Worm (Caenorhabditis elegans): Measurements from ENCODE around the gene rabr-3.
A peak's percentile ranks its signal among the peaks of the same experiment; 100 is the strongest.

Gene rabr-3

DNA sequence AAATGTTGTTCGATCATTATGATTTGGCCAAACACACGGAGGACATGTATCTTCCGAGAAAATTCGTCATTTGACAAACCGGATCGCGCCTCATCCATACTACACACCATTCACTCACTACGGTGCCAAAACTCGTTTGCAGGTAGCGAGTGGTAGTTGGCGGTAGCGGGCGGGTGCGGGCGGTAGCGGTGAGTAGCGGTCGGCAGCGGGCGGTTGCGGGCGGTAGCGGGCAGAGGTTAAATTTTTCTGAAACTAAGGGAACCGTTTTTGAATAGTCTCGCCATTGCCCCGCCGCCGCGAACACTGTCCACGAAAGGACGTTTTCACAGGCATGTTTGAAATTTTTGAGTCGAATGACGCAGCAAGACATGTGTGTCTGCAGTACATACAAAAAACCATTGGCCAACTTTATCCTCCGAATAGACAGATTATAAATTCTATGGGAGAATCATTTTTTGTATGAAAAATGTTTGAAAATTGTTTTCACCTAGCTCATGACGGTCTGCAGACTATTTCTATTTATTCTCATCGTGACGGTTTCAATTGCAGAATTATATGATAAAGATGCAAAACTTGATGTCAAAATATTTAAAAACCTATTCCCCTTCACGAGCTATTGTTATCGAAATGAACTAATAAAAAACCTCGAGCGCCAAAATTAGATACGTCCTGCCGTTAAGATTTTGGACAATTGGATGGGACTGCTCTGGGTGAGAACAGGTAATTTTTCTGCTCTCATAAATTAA lies 15.0 kb downstream of the rabr-3 start, which contains the start of gene F11A5.16:
Gene F11A5.16, plus strand, starts transcription at position 696 of the 746 bp plus-strand sequence.
- TF ChIP-seq nhr-12 (tag; optimal IDR thresholded peaks at IDR 0.05): no peak
- TF ChIP-seq unc-62 (GFP tag; optimal IDR thresholded peaks at IDR 0.05): no peak
- no peak for TF ChIP-seq egl-27 (tag; optimal IDR thresholded peaks at IDR 0.05)
- TF ChIP-seq nhr-25 (tag; optimal IDR thresholded peaks at IDR 0.05): no peak
- no peak for TF ChIP-seq nhr-237 (tag; optimal IDR thresholded peaks at IDR 0.05)
- no peak for TF ChIP-seq lsy-12 (tag; optimal IDR thresholded peaks at IDR 0.05)
- no peak for TF ChIP-seq pqm-1 (tag; optimal IDR thresholded peaks at IDR 0.05)
- no peak for TF ChIP-seq sea-2 (GFP tag; optimal IDR thresholded peaks at IDR 0.05)
- TF ChIP-seq skn-1 (tag; optimal IDR thresholded peaks at IDR 0.05): no peak
- TF ChIP-seq unc-39 (tag; optimal IDR thresholded peaks at IDR 0.05): no peak
- TF ChIP-seq ceh-16 (tag; optimal IDR thresholded peaks at IDR 0.05): no peak
- no peak for TF ChIP-seq pha-4 (tag; optimal IDR thresholded peaks at IDR 0.05)
- TF ChIP-seq lin-15B (tag; optimal IDR thresholded peaks at IDR 0.05): no peak
- no peak for TF ChIP-seq mdl-1 (tag; optimal IDR thresholded peaks at IDR 0.05)
- TF ChIP-seq tbx-2 (tag; optimal IDR thresholded peaks at IDR 0.05): no peak
- TF ChIP-seq jun-1 (tag; optimal IDR thresholded peaks at IDR 0.05): no peak

DNA sequence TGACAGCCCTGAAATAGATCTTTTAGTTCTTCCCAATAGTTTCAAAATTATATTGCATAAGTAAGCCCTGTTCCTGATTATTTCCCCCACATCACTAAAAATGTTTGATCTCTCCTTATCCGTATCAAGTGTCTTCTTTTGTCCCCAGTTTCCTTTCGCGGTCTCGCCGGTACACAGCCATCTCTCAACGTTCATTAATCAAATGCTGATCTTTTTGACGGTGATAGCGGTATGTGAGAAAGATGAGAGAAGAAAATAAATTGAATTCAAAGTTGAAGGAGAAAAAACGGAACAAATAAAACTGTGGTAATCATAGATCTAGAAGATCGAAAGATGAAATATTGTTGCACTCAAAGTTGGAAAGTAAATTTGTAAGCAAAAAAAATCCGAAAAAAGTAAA lies 16.2 kb downstream of the rabr-3 start:
- TF ChIP-seq nhr-12 (tag; optimal IDR thresholded peaks at IDR 0.05): no peak
- peak; percentile 26 for TF ChIP-seq nhr-43 (tag; optimal IDR thresholded peaks at IDR 0.05; ENCODE audit: poor library complexity, severe bottlenecking)
- TF ChIP-seq ama-1 (optimal IDR thresholded peaks at IDR 0.05): no peak
- no peak for TF ChIP-seq pha-4 (tag; optimal IDR thresholded peaks at IDR 0.05)
- no peak for TF ChIP-seq nhr-25 (tag; optimal IDR thresholded peaks at IDR 0.05)
- TF ChIP-seq egl-27 (tag; optimal IDR thresholded peaks at IDR 0.05): no peak

DNA sequence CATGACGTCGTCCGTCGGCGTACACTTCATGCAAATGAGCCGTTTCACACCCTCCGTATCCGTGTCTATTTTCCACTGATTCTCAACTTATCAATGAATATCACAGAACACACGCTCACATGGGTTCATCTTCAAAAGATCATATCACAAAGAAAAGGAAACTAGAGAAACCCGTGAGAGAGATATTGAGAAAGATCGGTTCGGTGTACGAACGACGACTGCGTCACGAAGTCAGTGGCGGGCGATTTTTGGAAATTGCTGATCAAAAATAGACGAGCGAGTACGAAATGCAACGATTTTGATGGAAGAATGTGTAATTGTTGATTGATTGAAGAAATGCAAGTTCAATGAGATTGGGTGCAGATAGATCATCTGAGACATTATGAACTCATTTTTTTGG lies 17.8 kb downstream of the rabr-3 start:
- no peak for TF ChIP-seq nhr-77 (tag; optimal IDR thresholded peaks at IDR 0.05)
- TF ChIP-seq nhr-23 (tag; optimal IDR thresholded peaks at IDR 0.05): peak; percentile 39
- TF ChIP-seq nhr-76 (tag; optimal IDR thresholded peaks at IDR 0.05): no peak
- TF ChIP-seq ama-1 (optimal IDR thresholded peaks at IDR 0.05): no peak
- TF ChIP-seq pha-4 (tag; optimal IDR thresholded peaks at IDR 0.05): no peak
- TF ChIP-seq skn-1 (tag; optimal IDR thresholded peaks at IDR 0.05): no peak
- no peak for TF ChIP-seq fkh-10 (GFP tag; optimal IDR thresholded peaks at IDR 0.05)
- no peak for TF ChIP-seq nhr-237 (tag; optimal IDR thresholded peaks at IDR 0.05)
- no peak for TF ChIP-seq elt-1 (tag; optimal IDR thresholded peaks at IDR 0.05)
- no peak for TF ChIP-seq zag-1 (tag; optimal IDR thresholded peaks at IDR 0.05)
- no peak for TF ChIP-seq hmg-11 (tag; optimal IDR thresholded peaks at IDR 0.05)
- TF ChIP-seq jun-1 (tag; optimal IDR thresholded peaks at IDR 0.05): no peak
- no peak for TF ChIP-seq lin-39 (tag; optimal IDR thresholded peaks at IDR 0.05)
- TF ChIP-seq nhr-25 (tag; optimal IDR thresholded peaks at IDR 0.05): peak; percentile 14
- no peak for TF ChIP-seq fos-1 (tag; optimal IDR thresholded peaks at IDR 0.05)
- TF ChIP-seq tbx-2 (tag; optimal IDR thresholded peaks at IDR 0.05): no peak
- no peak for TF ChIP-seq aly-2 (tag; optimal IDR thresholded peaks at IDR 0.05)
- peak; percentile 93 for TF ChIP-seq nhr-43 (tag; optimal IDR thresholded peaks at IDR 0.05; ENCODE audit: poor library complexity, severe bottlenecking)
- TF ChIP-seq elt-3 (tag; optimal IDR thresholded peaks at IDR 0.05): peak in 2 of 3 experiments; percentile 26 to 43
- TF ChIP-seq egl-27 (tag; optimal IDR thresholded peaks at IDR 0.05): no peak
- no peak for TF ChIP-seq ceh-9 (tag; optimal IDR thresholded peaks at IDR 0.05)
- TF ChIP-seq ceh-82 (tag; optimal IDR thresholded peaks at IDR 0.05): no peak
- no peak for TF ChIP-seq mml-1 (tag; optimal IDR thresholded peaks at IDR 0.05)
- TF ChIP-seq lsy-12 (tag; optimal IDR thresholded peaks at IDR 0.05): no peak
- TF ChIP-seq ztf-4 (tag; optimal IDR thresholded peaks at IDR 0.05): no peak

DNA sequence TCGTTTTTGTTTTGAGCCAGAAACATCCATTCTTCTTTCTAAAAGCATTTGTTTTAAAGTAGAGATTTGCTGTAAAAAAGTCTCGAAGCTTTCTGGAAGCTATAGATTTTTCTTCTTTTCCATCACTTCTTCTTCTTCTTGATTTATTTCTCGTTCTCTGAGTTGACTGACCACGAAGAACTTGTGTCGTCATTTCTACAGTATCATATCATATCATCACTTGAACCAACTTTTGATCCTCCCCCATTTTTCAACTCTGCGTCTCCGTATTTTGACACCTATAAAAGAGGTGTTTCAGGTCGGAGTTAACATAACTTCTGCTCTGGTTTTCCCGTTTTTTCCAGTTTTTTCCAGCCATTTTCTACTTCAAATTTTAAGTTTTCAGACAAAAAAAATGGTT lies 19.0 kb downstream of the rabr-3 start, which contains the start of gene F11A5.9:
Gene F11A5.9, plus strand, starts transcription at position 386 of the 400 bp plus-strand sequence.
- TF ChIP-seq lsy-12 (tag; optimal IDR thresholded peaks at IDR 0.05) (no peak), R02D3.7 (tag; optimal IDR thresholded peaks at IDR 0.05) (no peak), nhr-28 (tag; optimal IDR thresholded peaks at IDR 0.05) (no peak), nhr-76 (tag; optimal IDR thresholded peaks at IDR 0.05) (no peak), nfya-1 (tag; optimal IDR thresholded peaks at IDR 0.05; ENCODE audit: insufficient read depth) (no peak), nhr-11 (tag; optimal IDR thresholded peaks at IDR 0.05) (no peak), ceh-16 (tag; optimal IDR thresholded peaks at IDR 0.05) (no peak), pqm-1 (tag; optimal IDR thresholded peaks at IDR 0.05) (no peak), egl-27 (tag; optimal IDR thresholded peaks at IDR 0.05) (no peak), nhr-77 (tag; optimal IDR thresholded peaks at IDR 0.05) (no peak), eor-1 (tag; optimal IDR thresholded peaks at IDR 0.05) (no peak), fkh-2 (tag; optimal IDR thresholded peaks at IDR 0.05) (no peak)

Data from whole organism, L3 larva.